Fruit fly (Drosophila melanogaster) whole organism, prepupa: ENCODE results near the gene Rtca.

Experiments
- Blimp-1 ChIP-seq: fragments of 200-800 bp; sonication (Bioruptor generic); optimal IDR thresholded peaks from 3 replicates; lab custom pipeline; 2017; ENCODE audit warnings: missing biosample characterization, missing genetic modification characterization, mild to moderate bottlenecking, moderate library complexity, missing genetic modification reagents
- CG11294 ChIP-seq: fragments of 200-800 bp; sonication (Bioruptor generic); IDR thresholded peaks from 2 replicates; pipeline ENCODE4 v1.3.6; 2022; ENCODE audit warnings: missing biosample characterization, missing genetic modification characterization
- CG11762 ChIP-seq: fragments of 200-800 bp; sonication (Bioruptor generic); optimal IDR thresholded peaks from 3 replicates; lab custom pipeline; 2016; ENCODE audit warnings: missing biosample characterization, missing genetic modification characterization; ENCODE audit not compliant: insufficient read depth
- CG11902 ChIP-seq: fragments of 200-800 bp; sonication (Bioruptor generic); optimal IDR thresholded peaks from 3 replicates; lab custom pipeline; 2016; ENCODE audit warnings: missing biosample characterization, missing genetic modification characterization
- CG15336 ChIP-seq: fragments of 200-800 bp; sonication (Bioruptor generic); IDR thresholded peaks from 2 replicates; pipeline ENCODE4 v1.3.6; 2022; ENCODE audit warnings: missing biosample characterization, missing genetic modification characterization
- CG16779 ChIP-seq: fragments of 200-800 bp; sonication (Bioruptor generic); optimal IDR thresholded peaks from 3 replicates; lab custom pipeline; 2017; ENCODE audit warnings: missing biosample characterization, mild to moderate bottlenecking, missing genetic modification characterization
- CG31627 ChIP-seq: fragments of 200-800 bp; sonication (Bioruptor generic); optimal IDR thresholded peaks from 3 replicates; lab custom pipeline; 2016; ENCODE audit warnings: missing biosample characterization, missing genetic modification characterization
- CG32006 ChIP-seq: fragments of 200-800 bp; sonication (Bioruptor generic); optimal IDR thresholded peaks from 3 replicates; lab custom pipeline; 2017; ENCODE audit warnings: missing biosample characterization, mild to moderate bottlenecking, missing genetic modification characterization
- CG34406 ChIP-seq: fragments of 200-800 bp; sonication (Bioruptor generic); optimal IDR thresholded peaks from 3 replicates; lab custom pipeline; 2016; ENCODE audit warnings: missing biosample characterization, missing genetic modification characterization
- CG6276 ChIP-seq: fragments of 200-800 bp; sonication (Bioruptor generic); optimal IDR thresholded peaks from 2 replicates; lab custom pipeline; 2017; ENCODE audit warnings: missing biosample characterization, mild to moderate bottlenecking, missing genetic modification characterization
- CG6792 ChIP-seq: fragments of 200-800 bp; sonication (Bioruptor generic); optimal IDR thresholded peaks from 3 replicates; lab custom pipeline; 2016; ENCODE audit warnings: missing biosample characterization, missing genetic modification characterization
- CG6808 ChIP-seq: fragments of 200-800 bp; sonication (Bioruptor generic); optimal IDR thresholded peaks from 3 replicates; lab custom pipeline; 2017; ENCODE audit warnings: missing biosample characterization, missing genetic modification characterization, mild to moderate bottlenecking, moderate library complexity, missing genetic modification reagents
- CG6854 ChIP-seq: fragments of 200-800 bp; sonication (Bioruptor generic); optimal IDR thresholded peaks from 2 replicates; lab custom pipeline; 2017; ENCODE audit warnings: missing biosample characterization, mild to moderate bottlenecking, missing genetic modification characterization
- CG7368 ChIP-seq: fragments of 200-800 bp; sonication (Bioruptor generic); optimal IDR thresholded peaks from 3 replicates; lab custom pipeline; 2016; ENCODE audit warnings: missing biosample characterization, missing genetic modification characterization
- CG8119 ChIP-seq: fragments of 200-800 bp; sonication (Bioruptor generic); IDR thresholded peaks from 3 replicates; pipeline ENCODE4 v1.3.6; 2022; ENCODE audit warnings: missing biosample characterization, missing genetic modification characterization
- CG8319 ChIP-seq: fragments of 200-800 bp; sonication (Bioruptor generic); optimal IDR thresholded peaks from 3 replicates; lab custom pipeline; 2016; ENCODE audit warnings: missing biosample characterization, missing genetic modification characterization
- CG8632 ChIP-seq: fragments of 200-800 bp; sonication (Bioruptor generic); optimal IDR thresholded peaks from 3 replicates; lab custom pipeline; 2016; ENCODE audit warnings: missing biosample characterization, missing genetic modification characterization
- CG9139 ChIP-seq: fragments of 200-800 bp; sonication (Bioruptor generic); optimal IDR thresholded peaks from 3 replicates; lab custom pipeline; 2017; ENCODE audit warnings: missing biosample characterization, mild to moderate bottlenecking, missing genetic modification characterization
- Eip75B ChIP-seq: fragments of 200-800 bp; sonication (Bioruptor generic); optimal IDR thresholded peaks from 3 replicates; lab custom pipeline; 2016; ENCODE audit warnings: missing biosample characterization, missing genetic modification characterization
- Eip78C ChIP-seq: fragments of 200-800 bp; sonication (Bioruptor generic); peaks from one replicate; lab custom pipeline; 2016; ENCODE audit warnings: missing biosample characterization, missing genetic modification characterization
- Eip93F ChIP-seq: fragments of 200-800 bp; sonication (Bioruptor generic); optimal IDR thresholded peaks from 2 replicates; lab custom pipeline; 2016; ENCODE audit warnings: missing biosample characterization, mild to moderate bottlenecking, missing genetic modification characterization
- Ets21C ChIP-seq: fragments of 200-800 bp; sonication (Bioruptor generic); optimal IDR thresholded peaks from 3 replicates; lab custom pipeline; 2016; ENCODE audit warnings: missing biosample characterization, missing genetic modification characterization
- Ets96B ChIP-seq: fragments of 200-800 bp; optimal IDR thresholded peaks from 2 replicates; lab custom pipeline; 2019; ENCODE audit warnings: missing biosample characterization, mild to moderate bottlenecking, missing genetic modification characterization, moderate library complexity
- Gug ChIP-seq: fragments of 200-800 bp; sonication (Bioruptor generic); IDR thresholded peaks from 2 replicates; pipeline ENCODE4 v1.3.6; 2022; ENCODE audit warnings: missing biosample characterization, missing genetic modification characterization
- Hr38 ChIP-seq: sonication (Bioruptor generic); optimal IDR thresholded peaks from 2 replicates; lab custom pipeline; 2016; ENCODE audit warnings: missing biosample characterization, missing genetic modification characterization
- Hr39 ChIP-seq: fragments of 200-800 bp; sonication (Bioruptor generic); optimal IDR thresholded peaks from 2 replicates; lab custom pipeline; 2016; ENCODE audit warnings: missing biosample characterization, missing genetic modification characterization
- Hr4 ChIP-seq: fragments of 200-800 bp; sonication (Bioruptor generic); optimal IDR thresholded peaks from 3 replicates; lab custom pipeline; 2016; ENCODE audit warnings: missing biosample characterization, missing genetic modification characterization
- Lpt ChIP-seq: fragments of 200-800 bp; sonication (Bioruptor generic); optimal IDR thresholded peaks from 3 replicates; lab custom pipeline; 2016; ENCODE audit warnings: missing biosample characterization, missing genetic modification characterization
- OdsH ChIP-seq: fragments of 200-800 bp; sonication (Bioruptor generic); optimal IDR thresholded peaks from 3 replicates; lab custom pipeline; 2016; ENCODE audit warnings: missing biosample characterization, missing genetic modification characterization
- Smox ChIP-seq: fragments of 200-800 bp; sonication (Bioruptor generic); optimal IDR thresholded peaks from 3 replicates; lab custom pipeline; 2016; ENCODE audit warnings: missing biosample characterization, missing genetic modification characterization
- Sox102F ChIP-seq: fragments of 200-800 bp; sonication (Bioruptor generic); optimal IDR thresholded peaks from 2 replicates; lab custom pipeline; 2016; ENCODE audit warnings: missing biosample characterization, mild to moderate bottlenecking, missing genetic modification characterization
- Sox14 ChIP-seq: fragments of 200-800 bp; sonication (Bioruptor generic); optimal IDR thresholded peaks from 3 replicates; lab custom pipeline; 2016; ENCODE audit warnings: missing biosample characterization, missing genetic modification characterization
- achi ChIP-seq: fragments of 200-800 bp; sonication (Bioruptor generic); optimal IDR thresholded peaks from 3 replicates; lab custom pipeline; 2016; ENCODE audit warnings: missing biosample characterization, missing genetic modification characterization
- dsx ChIP-seq: fragments of 200-800 bp; optimal IDR thresholded peaks from 3 replicates; lab custom pipeline; 2019; ENCODE audit warnings: missing biosample characterization, mild to moderate bottlenecking, missing genetic modification characterization, moderate library complexity; ENCODE audit not compliant: poor library complexity, severe bottlenecking
- esn ChIP-seq: fragments of 200-800 bp; sonication (Bioruptor generic); optimal IDR thresholded peaks from 2 replicates; lab custom pipeline; 2016; ENCODE audit warnings: missing biosample characterization, mild to moderate bottlenecking, missing genetic modification characterization, moderate library complexity
- fd59A ChIP-seq: fragments of 200-800 bp; sonication (Bioruptor generic); optimal IDR thresholded peaks from 2 replicates; lab custom pipeline; 2017; ENCODE audit warnings: missing biosample characterization, mild to moderate bottlenecking, missing genetic modification characterization, missing genetic modification reagents
- fkh ChIP-seq: fragments of 200-800 bp; sonication (Bioruptor generic); optimal IDR thresholded peaks from 3 replicates; lab custom pipeline; 2017; ENCODE audit warnings: missing biosample characterization, mild to moderate bottlenecking, missing genetic modification characterization, moderate library complexity
- lz ChIP-seq: fragments of 200-800 bp; sonication (Bioruptor generic); optimal IDR thresholded peaks from 3 replicates; lab custom pipeline; 2016; ENCODE audit warnings: missing biosample characterization, missing genetic modification characterization
- net ChIP-seq: fragments of 200-800 bp; sonication (Bioruptor generic); optimal IDR thresholded peaks from 3 replicates; lab custom pipeline; 2016; ENCODE audit warnings: missing biosample characterization, missing genetic modification characterization
- pdm3 ChIP-seq: fragments of 200-800 bp; sonication (Bioruptor generic); optimal IDR thresholded peaks from 3 replicates; lab custom pipeline; 2016; ENCODE audit warnings: missing biosample characterization, missing genetic modification characterization
- salr ChIP-seq, 2 experiments: fragments of 200-800 bp; sonication (Bioruptor generic); optimal IDR thresholded peaks; 3 replicates each; lab custom pipeline; 2016 to 2018; ENCODE audit warnings: missing biosample characterization in 2 of 2, missing genetic modification characterization in 2 of 2, mild to moderate bottlenecking in 1 of 2
- spab ChIP-seq: fragments of 200-800 bp; sonication (Bioruptor generic); optimal IDR thresholded peaks from 2 replicates; lab custom pipeline; 2017; ENCODE audit warnings: missing biosample characterization, mild to moderate bottlenecking, missing genetic modification characterization, missing genetic modification reagents
- ss ChIP-seq, 2 experiments: fragments of 200-800 bp; sonication (Bioruptor generic); optimal IDR thresholded peaks; 2 replicates in 1 of 2; 3 replicates in 1 of 2; lab custom pipeline; 2017 to 2018; ENCODE audit warnings: mild to moderate bottlenecking in 2 of 2, missing biosample characterization in 2 of 2, missing genetic modification characterization in 2 of 2, moderate library complexity in 1 of 2
- svp ChIP-seq: fragments of 200-800 bp; sonication (Bioruptor generic); peaks from one replicate; lab custom pipeline; 2016; ENCODE audit warnings: missing biosample characterization, missing genetic modification characterization
- topi ChIP-seq: fragments of 200-800 bp; sonication (Bioruptor generic); optimal IDR thresholded peaks from 3 replicates; lab custom pipeline; 2016; ENCODE audit warnings: missing biosample characterization, missing genetic modification characterization
- vri ChIP-seq: fragments of 200-800 bp; sonication (Bioruptor generic); optimal IDR thresholded peaks from 3 replicates; lab custom pipeline; 2016; ENCODE audit warnings: missing biosample characterization, mild to moderate bottlenecking, missing genetic modification characterization

Gene Rtca

dm6 chrX:2083109-2083508 lies 10.9 kb downstream of the Rtca start (continued):
- peak; percentile 61 to 83 for TF ChIP-seq salr (GFP tag; optimal IDR thresholded peaks at IDR 0.05; lab: Kevin White, UChicago)
- TF ChIP-seq CG6276 (GFP tag; lab: Kevin White, UChicago), result peak; percentile 85
- TF ChIP-seq Sox14 (GFP tag; lab: Kevin White, UChicago), result peak; percentile 81
- TF ChIP-seq CG6792, result peak; percentile 83
- TF ChIP-seq CG9139 (GFP tag; lab: Kevin White, UChicago), result peak; percentile 54
- TF ChIP-seq OdsH (GFP tag; lab: Kevin White, UChicago), result peak; percentile 89
- TF ChIP-seq CG11294, result peak; percentile 85
- peak; percentile 88 for TF ChIP-seq topi (GFP tag; lab: Kevin White, UChicago)
- TF ChIP-seq Gug, result peak; percentile 89
- peak; percentile 87 for TF ChIP-seq net (GFP tag; lab: Kevin White, UChicago)
- peak; percentile 90 for TF ChIP-seq svp
- TF ChIP-seq Eip75B, result peak; percentile 83
- no peak for TF ChIP-seq CG6854
- peak; percentile 71 to 88 for TF ChIP-seq ss (GFP tag; optimal IDR thresholded peaks at IDR 0.05; lab: Kevin White, UChicago)
- TF ChIP-seq Hr38 (GFP tag; lab: Kevin White, UChicago), result peak; percentile 67
- peak; percentile 91 for TF ChIP-seq CG32006
- TF ChIP-seq pdm3 (GFP tag; lab: Kevin White, UChicago), result peak; percentile 90
- TF ChIP-seq Ets96B (tag; lab: Kevin White, UChicago), result peak; percentile 89
- TF ChIP-seq esn (GFP tag; lab: Kevin White, UChicago), result peak; percentile 84
- peak; percentile 21 for TF ChIP-seq Blimp-1 (GFP tag; lab: Kevin White, UChicago)
- peak; percentile 82 for TF ChIP-seq achi (GFP tag; lab: Kevin White, UChicago)
- peak; percentile 79 for TF ChIP-seq CG11902 (GFP tag; lab: Kevin White, UChicago)
- peak; percentile 81 for TF ChIP-seq spab (GFP tag; lab: Kevin White, UChicago)
- TF ChIP-seq CG8632 (GFP tag; lab: Kevin White, UChicago), result peak; percentile 75
- peak; percentile 93 for TF ChIP-seq Hr39 (GFP tag; lab: Kevin White, UChicago)
- peak; percentile 74 for TF ChIP-seq CG34406 (GFP tag; lab: Kevin White, UChicago)
- TF ChIP-seq Sox102F (GFP tag; lab: Kevin White, UChicago), result peak; percentile 81
- peak; percentile 80 for TF ChIP-seq vri (GFP tag; lab: Kevin White, UChicago)
- peak; percentile 90 for TF ChIP-seq CG8119 (GFP tag; lab: Robert Waterston, UW)

- TF ChIP-seq CG11902 (GFP tag; lab: Kevin White, UChicago) (peak; percentile 91), vri (GFP tag; lab: Kevin White, UChicago) (peak; percentile 96), net (GFP tag; lab: Kevin White, UChicago) (peak; percentile 92), fd59A (GFP tag; lab: Kevin White, UChicago) (peak; percentile 82), CG34406 (GFP tag; lab: Kevin White, UChicago) (peak; percentile 91), CG15336 (GFP tag; lab: Robert Waterston, UW) (peak; percentile 96), Ets21C (peak; percentile 88), fkh (peak; percentile 60), CG31627 (GFP tag; lab: Kevin White, UChicago) (peak; percentile 95), svp (peak; percentile 98), achi (GFP tag; lab: Kevin White, UChicago) (peak; percentile 93), Eip78C (GFP tag; lab: Kevin White, UChicago) (peak; percentile 98), CG11762 (GFP tag; lab: Kevin White, UChicago) (peak; percentile 89), pdm3 (GFP tag; lab: Kevin White, UChicago) (peak; percentile 97), OdsH (GFP tag; lab: Kevin White, UChicago) (peak; percentile 94), lz (GFP tag; lab: Kevin White, UChicago) (peak; percentile 95), Smox (GFP tag; lab: Kevin White, UChicago) (peak; percentile 92), CG8319 (GFP tag; lab: Kevin White, UChicago) (peak; percentile 88), Eip75B (peak; percentile 93), Lpt (GFP tag; lab: Kevin White, UChicago) (peak; percentile 91), Hr4 (GFP tag; lab: Kevin White, UChicago) (peak; percentile 93), Hr38 (GFP tag; lab: Kevin White, UChicago) (peak; percentile 21), CG7368 (GFP tag; lab: Kevin White, UChicago) (peak; percentile 96), CG8632 (GFP tag; lab: Kevin White, UChicago) (peak; percentile 91), Eip93F (GFP tag; lab: Kevin White, UChicago) (no peak), CG16779 (peak; percentile 81), Sox102F (GFP tag; lab: Kevin White, UChicago) (peak; percentile 95), CG6808 (peak; percentile 82), CG8119 (GFP tag; lab: Robert Waterston, UW) (peak; percentile 93), esn (GFP tag; lab: Kevin White, UChicago) (peak; percentile 94), CG9139 (GFP tag; lab: Kevin White, UChicago) (peak; percentile 89), ss (GFP tag; optimal IDR thresholded peaks at IDR 0.05; lab: Kevin White, UChicago) (peak; percentile 85 to 88), dsx (peak; percentile 85), Blimp-1 (GFP tag; lab: Kevin White, UChicago) (peak; percentile 64), Ets96B (tag; lab: Kevin White, UChicago) (peak; percentile 86), CG11294 (peak; percentile 82)
Observed at dm6 chrX:2083678-2084162, 11.5 kb downstream of the Rtca start.
